Worm (Caenorhabditis elegans) whole organism, L3 larva: Measurements from ENCODE around the gene srg-2.

Experiments used
- R02D3.7 ChIP-seq: fragments of 150-350 bp; optimal IDR thresholded peaks from 2 replicates; lab custom pipeline; 2014; ENCODE audit warnings: missing biosample characterization, missing genetic modification characterization
- ZK546.5 ChIP-seq: sonication (generic microtip); optimal IDR thresholded peaks from 2 replicates; lab custom pipeline; 2017; ENCODE audit warnings: missing biosample characterization, missing genetic modification characterization
- aly-2 ChIP-seq: fragments of 150-350 bp; optimal IDR thresholded peaks from 2 replicates; lab custom pipeline; 2014; ENCODE audit warnings: missing biosample characterization, missing genetic modification characterization
- ceh-28 ChIP-seq: fragments of 150-350 bp; optimal IDR thresholded peaks from 2 replicates; lab custom pipeline; 2014; ENCODE audit warnings: missing biosample characterization, missing genetic modification reagents, missing genetic modification characterization
- ceh-82 ChIP-seq: fragments of 150-350 bp; optimal IDR thresholded peaks from 2 replicates; lab custom pipeline; 2014; ENCODE audit warnings: missing biosample characterization, missing genetic modification characterization
- daf-12 ChIP-seq: fragments of 150-350 bp; optimal IDR thresholded peaks from 2 replicates; lab custom pipeline; 2014; ENCODE audit warnings: missing biosample characterization, missing genetic modification reagents, missing genetic modification characterization
- egl-5 ChIP-seq: fragments of 150-350 bp; optimal IDR thresholded peaks from 2 replicates; lab custom pipeline; 2017; ENCODE audit warnings: missing biosample characterization, missing genetic modification reagents, missing genetic modification characterization, inconsistent platforms
- elt-2 ChIP-seq: sonication (generic microtip); optimal IDR thresholded peaks from 2 replicates; lab custom pipeline; 2016; ENCODE audit warnings: missing genetic modification reagents, mild to moderate bottlenecking, missing genetic modification characterization, missing compliant biosample characterization
- eor-1 ChIP-seq, 2 experiments: fragments of 150-350 bp; optimal IDR thresholded peaks; 2 replicates each; lab custom pipeline; 2014 to 2018; ENCODE audit warnings: missing biosample characterization in 2 of 2, missing genetic modification characterization in 2 of 2
- fkh-10 ChIP-seq: sonication (generic microtip); optimal IDR thresholded peaks from 2 replicates; lab custom pipeline; 2017; ENCODE audit warnings: missing biosample characterization, missing genetic modification reagents, missing genetic modification characterization
- fkh-2 ChIP-seq: fragments of 150-350 bp; optimal IDR thresholded peaks from 2 replicates; lab custom pipeline; 2014; ENCODE audit warnings: missing biosample characterization, missing genetic modification reagents, missing genetic modification characterization
- fos-1 ChIP-seq: fragments of 150-350 bp; optimal IDR thresholded peaks from 2 replicates; lab custom pipeline; 2014; ENCODE audit warnings: missing biosample characterization, missing genetic modification characterization
- jun-1 ChIP-seq: fragments of 150-350 bp; optimal IDR thresholded peaks from 2 replicates; lab custom pipeline; 2014; ENCODE audit warnings: missing biosample characterization, missing genetic modification reagents, missing genetic modification characterization
- lsy-12 ChIP-seq: sonication (generic microtip); optimal IDR thresholded peaks from 2 replicates; lab custom pipeline; 2016; ENCODE audit warnings: mild to moderate bottlenecking, missing genetic modification characterization, missing compliant biosample characterization
- mdl-1 ChIP-seq: fragments of 150-350 bp; optimal IDR thresholded peaks from 2 replicates; lab custom pipeline; 2014; ENCODE audit warnings: missing biosample characterization, missing genetic modification characterization
- nfya-1 ChIP-seq: sonication (generic microtip); optimal IDR thresholded peaks from 2 replicates; lab custom pipeline; 2017; ENCODE audit warnings: missing genetic modification characterization, mild to moderate bottlenecking, missing compliant biosample characterization, antibody characterized with exemption, moderate library complexity; ENCODE audit not compliant: insufficient read depth
- nhr-11 ChIP-seq: fragments of 150-350 bp; optimal IDR thresholded peaks from 2 replicates; lab custom pipeline; 2014; ENCODE audit warnings: missing biosample characterization, missing genetic modification characterization
- nhr-12 ChIP-seq: fragments of 150-350 bp; optimal IDR thresholded peaks from 2 replicates; lab custom pipeline; 2014; ENCODE audit warnings: missing biosample characterization, missing genetic modification characterization
- nhr-23 ChIP-seq: fragments of 150-350 bp; optimal IDR thresholded peaks from 2 replicates; lab custom pipeline; 2014; ENCODE audit warnings: missing biosample characterization, missing genetic modification reagents, missing genetic modification characterization
- nhr-237 ChIP-seq: fragments of 150-350 bp; optimal IDR thresholded peaks from 2 replicates; lab custom pipeline; 2014; ENCODE audit warnings: missing biosample characterization, missing genetic modification characterization
- nhr-25 ChIP-seq: sonication (generic microtip); optimal IDR thresholded peaks from 2 replicates; lab custom pipeline; 2017; ENCODE audit warnings: missing biosample characterization, missing genetic modification characterization
- nhr-28 ChIP-seq: fragments of 150-350 bp; optimal IDR thresholded peaks from 2 replicates; lab custom pipeline; 2014; ENCODE audit warnings: missing biosample characterization, missing genetic modification characterization
- nhr-43 ChIP-seq: sonication (generic microtip); optimal IDR thresholded peaks from 2 replicates; lab custom pipeline; 2016; ENCODE audit warnings: mild to moderate bottlenecking, missing genetic modification characterization, missing compliant biosample characterization; ENCODE audit not compliant: poor library complexity, severe bottlenecking
- nhr-76 ChIP-seq: fragments of 150-350 bp; sonication (generic microtip); optimal IDR thresholded peaks from 5 replicates; lab custom pipeline; 2014; ENCODE audit warnings: missing biosample characterization, missing genetic modification characterization
- nhr-77 ChIP-seq: fragments of 150-350 bp; optimal IDR thresholded peaks from 2 replicates; lab custom pipeline; 2014; ENCODE audit warnings: missing biosample characterization, missing genetic modification characterization
- pha-4 ChIP-seq: fragments of 150-350 bp; optimal IDR thresholded peaks from 2 replicates; lab custom pipeline; 2014; ENCODE audit warnings: missing biosample characterization, missing genetic modification reagents, missing genetic modification characterization
- sea-2 ChIP-seq: fragments of 150-350 bp; sonication (generic microtip); optimal IDR thresholded peaks from 4 replicates; lab custom pipeline; 2014; ENCODE audit warnings: missing biosample characterization, missing genetic modification reagents, missing genetic modification characterization
- skn-1 ChIP-seq: fragments of 150-350 bp; optimal IDR thresholded peaks from 2 replicates; lab custom pipeline; 2014; ENCODE audit warnings: missing biosample characterization, missing genetic modification characterization
- snpc-4 ChIP-seq: fragments of 150-350 bp; optimal IDR thresholded peaks from 2 replicates; lab custom pipeline; 2014; ENCODE audit warnings: missing biosample characterization, missing genetic modification characterization
- tbx-2 ChIP-seq: sonication (generic microtip); optimal IDR thresholded peaks from 2 replicates; lab custom pipeline; 2016; ENCODE audit warnings: mild to moderate bottlenecking, missing genetic modification characterization, missing compliant biosample characterization
- unc-39 ChIP-seq: sonication (generic microtip); optimal IDR thresholded peaks from 4 replicates; lab custom pipeline; 2017; ENCODE audit warnings: missing biosample characterization, missing genetic modification characterization
- unc-62 ChIP-seq: fragments of 150-350 bp; sonication (generic microtip); optimal IDR thresholded peaks from 4 replicates; lab custom pipeline; 2014; ENCODE audit warnings: missing biosample characterization, missing genetic modification reagents, missing genetic modification characterization
- zag-1 ChIP-seq: fragments of 150-350 bp; optimal IDR thresholded peaks from 2 replicates; lab custom pipeline; 2014; ENCODE audit warnings: missing biosample characterization, missing genetic modification characterization
- ztf-11 ChIP-seq: fragments of 150-350 bp; optimal IDR thresholded peaks from 2 replicates; lab custom pipeline; 2014; ENCODE audit warnings: missing biosample characterization, missing genetic modification characterization
- ztf-4 ChIP-seq: fragments of 150-350 bp; optimal IDR thresholded peaks from 2 replicates; lab custom pipeline; 2014; ENCODE audit warnings: missing biosample characterization, missing genetic modification characterization

srg-2 gene

DNA sequence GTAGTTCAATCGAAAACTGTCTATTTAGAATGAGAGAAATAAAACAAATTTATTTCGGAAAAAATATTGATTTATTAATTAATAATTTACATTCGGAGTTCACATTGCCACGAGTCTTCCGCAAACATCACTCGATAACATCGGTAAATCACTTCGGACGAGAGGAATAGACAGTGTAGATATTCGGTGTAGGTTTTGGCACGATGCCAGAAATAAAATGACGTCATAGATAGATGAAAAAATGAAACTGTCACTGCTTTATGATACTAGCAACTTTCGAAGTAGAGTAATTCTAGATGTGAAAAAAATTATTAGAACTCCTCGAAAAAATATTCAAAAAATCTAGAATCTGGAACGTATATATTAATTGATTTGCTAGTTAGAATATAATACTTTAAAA is 19.4 kb upstream of the srg-2 start:
- TF ChIP-seq jun-1 (tag; lab: Kevin White, UChicago): no peak

DNA sequence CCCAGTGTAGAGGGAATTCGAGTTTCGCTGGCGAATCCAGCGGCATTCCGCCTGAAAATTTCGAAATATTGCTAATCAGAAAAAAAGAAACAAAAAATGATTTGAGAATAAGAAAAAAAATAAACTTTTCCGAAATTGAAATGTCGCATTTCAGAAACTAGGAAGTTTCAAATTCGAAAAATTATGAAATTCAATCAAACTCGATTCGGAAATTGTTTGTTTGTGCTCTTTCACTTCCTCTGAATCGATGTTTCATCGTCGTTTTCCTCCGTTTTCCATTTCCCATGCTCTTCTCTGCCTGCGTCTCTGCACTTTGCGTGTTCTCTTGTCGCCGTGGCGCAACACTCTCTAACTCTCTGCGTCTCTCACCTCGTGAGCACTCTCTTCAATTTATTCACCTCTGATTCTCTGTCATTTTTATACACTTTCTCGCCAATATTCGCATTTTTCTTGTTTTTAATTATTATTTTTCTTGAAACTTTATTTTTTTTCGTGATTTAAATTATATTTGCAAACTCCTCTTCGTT is 18.3 kb upstream of the srg-2 start, which contains the start of gene C18F10.7:
TSS of gene C18F10.7 (minus strand) at position 51 of the 527 bp plus-strand sequence.
- TF ChIP-seq pha-4 (tag; lab: Kevin White, UChicago) (peak; percentile 62), nhr-11 (no peak), mdl-1 (peak; percentile 78), fkh-10 (no peak), ztf-11 (tag; lab: Kevin White, UChicago) (no peak), ceh-28 (peak; percentile 59), R02D3.7 (peak; percentile 21), nhr-237 (tag; lab: Kevin White, UChicago) (no peak), nhr-43 (peak; percentile 22), nhr-77 (tag; lab: Kevin White, UChicago) (no peak), skn-1 (peak; percentile 3), nhr-23 (tag; lab: Kevin White, UChicago) (peak; percentile 6), ceh-82 (tag; lab: Kevin White, UChicago) (peak; percentile 14), nhr-76 (tag; lab: Kevin White, UChicago) (no peak), elt-2 (peak; percentile 44), nfya-1 (tag; lab: Kevin White, UChicago) (peak; percentile 73)

DNA sequence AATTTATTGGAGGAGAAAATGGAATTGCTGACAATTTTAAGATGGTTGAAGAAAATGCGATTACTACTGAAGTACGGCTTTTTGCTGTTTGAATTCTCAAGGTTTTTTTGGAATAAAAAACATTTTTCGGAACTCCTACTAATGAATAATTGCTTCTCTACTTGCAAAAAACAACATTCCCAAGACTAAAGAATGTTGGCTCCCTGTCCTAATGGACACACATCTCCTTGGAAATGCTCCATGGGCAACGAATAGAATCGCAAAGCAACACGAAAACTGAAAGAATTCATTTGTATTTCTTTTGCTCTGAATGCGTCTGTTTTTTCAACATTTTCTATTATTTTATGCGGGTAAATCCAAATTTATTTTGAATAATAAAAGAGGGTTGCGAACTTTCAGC is 12.9 kb upstream of the srg-2 start, which contains the start of gene C18F10.2:
TSS of gene C18F10.2 (plus strand) at position 301 of the 400 bp plus-strand sequence.
- TF ChIP-seq unc-62 (GFP tag; lab: Kevin White, UChicago) (no peak), zag-1 (tag; lab: Kevin White, UChicago) (no peak), ztf-11 (tag; lab: Kevin White, UChicago) (no peak), nhr-76 (tag; lab: Kevin White, UChicago) (no peak), ceh-28 (no peak), R02D3.7 (no peak), mdl-1 (no peak), nhr-23 (tag; lab: Kevin White, UChicago) (no peak), ZK546.5 (tag; lab: Kevin White, UChicago) (no peak), nhr-25 (no peak), egl-5 (no peak), nhr-43 (no peak), snpc-4 (tag; lab: Kevin White, UChicago) (no peak), ztf-4 (no peak), pha-4 (tag; lab: Kevin White, UChicago) (no peak), tbx-2 (tag; lab: Kevin White, UChicago) (no peak), jun-1 (tag; lab: Kevin White, UChicago) (no peak), fkh-2 (tag; lab: Kevin White, UChicago) (no peak), nhr-28 (no peak), unc-39 (tag; lab: Kevin White, UChicago) (no peak)

DNA sequence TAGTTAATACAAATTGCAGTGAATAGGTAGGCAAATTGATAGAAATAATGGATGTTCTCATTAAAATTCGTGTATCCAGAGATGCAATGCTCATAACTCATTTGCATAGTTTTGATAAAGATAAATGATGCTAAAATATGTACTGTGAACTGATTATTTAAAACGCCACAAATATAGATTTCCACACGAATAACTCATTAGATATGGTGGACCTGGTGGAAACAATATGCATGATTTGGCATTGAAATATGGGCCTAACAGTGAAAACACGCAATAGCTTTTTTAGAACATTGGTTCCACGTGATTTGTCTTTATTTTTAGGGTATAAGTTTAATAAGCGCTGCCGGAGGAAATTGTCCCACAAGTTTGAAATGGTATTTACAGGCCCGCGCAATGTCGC is 10.3 kb upstream of the srg-2 start, which contains the start of gene srg-3:
TSS of gene srg-3 (minus strand) at position 101 of the 400 bp plus-strand sequence.
- no peak for TF ChIP-seq eor-1 (tag; optimal IDR thresholded peaks at IDR 0.05; lab: Kevin White, UChicago)
- TF ChIP-seq fos-1 (tag; lab: Kevin White, UChicago): no peak
- no peak for TF ChIP-seq lsy-12 (tag; lab: Kevin White, UChicago)
- no peak for TF ChIP-seq aly-2 (tag; lab: Kevin White, UChicago)
- TF ChIP-seq ceh-82 (tag; lab: Kevin White, UChicago): no peak
- TF ChIP-seq ZK546.5 (tag; lab: Kevin White, UChicago): no peak
- no peak for TF ChIP-seq daf-12 (tag; lab: Kevin White, UChicago)
- TF ChIP-seq unc-62 (GFP tag; lab: Kevin White, UChicago): no peak
- TF ChIP-seq egl-5: no peak
- no peak for TF ChIP-seq ztf-4
- no peak for TF ChIP-seq sea-2 (GFP tag; lab: Kevin White, UChicago)
- TF ChIP-seq nhr-76 (tag; lab: Kevin White, UChicago): no peak
- no peak for TF ChIP-seq nhr-12 (tag; lab: Kevin White, UChicago)
- no peak for TF ChIP-seq nhr-28
- TF ChIP-seq ztf-11 (tag; lab: Kevin White, UChicago): no peak
